Worm (Caenorhabditis elegans) whole organism, midembryonic: ENCODE results near the gene Y51B9A.14.

ENCODE experiments used
- med-1 ChIP-seq: sonication (generic microtip); optimal IDR thresholded peaks from 2 replicates; lab custom pipeline; 2017; ENCODE audit warnings: missing genetic modification characterization, mild to moderate bottlenecking, missing compliant biosample characterization, antibody characterized with exemption, missing genetic modification reagents; ENCODE audit not compliant: insufficient read depth
- ztf-29 ChIP-seq: fragments of 200-800 bp; sonication (Bioruptor generic); IDR thresholded peaks from 2 replicates; pipeline ENCODE4 v1.3.6; 2022; ENCODE audit warnings: missing genetic modification reagents, missing genetic modification characterization, missing compliant biosample characterization

DNA sequence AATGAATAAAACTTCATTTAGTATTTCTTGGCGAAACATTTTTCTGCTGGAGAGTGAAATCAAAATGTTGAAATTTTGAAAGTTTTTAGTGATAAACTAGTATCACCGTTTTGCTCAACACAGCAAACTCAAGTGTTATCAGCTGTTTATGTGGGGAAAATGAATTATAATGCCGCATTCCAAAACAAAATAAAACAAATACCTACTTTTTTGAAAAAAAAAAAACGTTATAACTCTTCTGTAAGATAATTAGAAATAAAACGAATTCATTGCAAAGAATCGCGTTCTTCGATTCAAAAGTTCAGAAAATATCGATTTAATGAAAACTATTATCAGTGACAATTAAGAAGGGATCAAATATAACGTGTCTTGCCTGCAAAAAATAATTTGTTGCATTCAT lies 774 bp downstream of the Y51B9A.14 start, which contains the start of gene Y51B9A.9:
- TF ChIP-seq ztf-29 (GFP tag; lab: Robert Waterston, UW) (no peak), med-1 (GFP tag; lab: Kevin White, UChicago) (no peak)
